Worm (Caenorhabditis elegans) whole organism, L2 larva: ENCODE results near the gene clec-136.

Experiments
- C34F6.9 ChIP-seq: fragments of 150-350 bp; optimal IDR thresholded peaks from 2 replicates; lab custom pipeline; 2014; ENCODE audit warnings: missing biosample characterization, missing genetic modification characterization
- F13H6.1 ChIP-seq: sonication (generic microtip); optimal IDR thresholded peaks from 2 replicates; lab custom pipeline; 2016; ENCODE audit warnings: missing genetic modification characterization, missing compliant biosample characterization
- R02D3.7 ChIP-seq: fragments of 150-350 bp; optimal IDR thresholded peaks from 2 replicates; lab custom pipeline; 2014; ENCODE audit warnings: missing biosample characterization, missing genetic modification characterization
- Y55F3AM.14 ChIP-seq: fragments of 200-800 bp; sonication (Bioruptor generic); optimal IDR thresholded peaks from 2 replicates; lab custom pipeline; 2018; ENCODE audit warnings: mild to moderate bottlenecking, missing genetic modification characterization, missing compliant biosample characterization
- ZK546.5 ChIP-seq: sonication (generic microtip); optimal IDR thresholded peaks from 2 replicates; lab custom pipeline; 2017; ENCODE audit warnings: missing biosample characterization, missing genetic modification characterization
- aly-2 ChIP-seq: fragments of 150-350 bp; optimal IDR thresholded peaks from 2 replicates; lab custom pipeline; 2014; ENCODE audit warnings: missing biosample characterization, missing genetic modification characterization
- ama-1 ChIP-seq: fragments of 150-350 bp; optimal IDR thresholded peaks from 2 replicates; lab custom pipeline; 2018; ENCODE audit warnings: inconsistent platforms
- ceh-16 ChIP-seq: fragments of 150-350 bp; optimal IDR thresholded peaks from 2 replicates; lab custom pipeline; 2014; ENCODE audit warnings: missing biosample characterization, missing genetic modification characterization
- ceh-82 ChIP-seq: fragments of 150-350 bp; optimal IDR thresholded peaks from 2 replicates; lab custom pipeline; 2014; ENCODE audit warnings: missing biosample characterization, missing genetic modification characterization
- crh-2 ChIP-seq: sonication (generic microtip); optimal IDR thresholded peaks from 2 replicates; lab custom pipeline; 2017; ENCODE audit warnings: missing biosample characterization, missing genetic modification characterization
- dmd-4 ChIP-seq: sonication (generic microtip); optimal IDR thresholded peaks from 2 replicates; lab custom pipeline; 2017; ENCODE audit warnings: missing biosample characterization, missing genetic modification characterization
- egl-27 ChIP-seq: sonication (generic microtip); optimal IDR thresholded peaks from 3 replicates; lab custom pipeline; 2017; ENCODE audit warnings: missing biosample characterization, missing genetic modification reagents, missing genetic modification characterization
- elt-1 ChIP-seq: fragments of 150-350 bp; optimal IDR thresholded peaks from 2 replicates; lab custom pipeline; 2014; ENCODE audit warnings: missing biosample characterization, missing genetic modification characterization
- elt-3 ChIP-seq: sonication (generic microtip); optimal IDR thresholded peaks from 2 replicates; lab custom pipeline; 2017; ENCODE audit warnings: missing biosample characterization, missing genetic modification characterization
- fos-1 ChIP-seq: fragments of 150-350 bp; optimal IDR thresholded peaks from 2 replicates; lab custom pipeline; 2014; ENCODE audit warnings: missing biosample characterization, missing genetic modification characterization
- gmeb-1 ChIP-seq: fragments of 150-350 bp; optimal IDR thresholded peaks from 2 replicates; lab custom pipeline; 2014; ENCODE audit warnings: missing biosample characterization, missing genetic modification characterization
- lin-11 ChIP-seq: fragments of 150-350 bp; sonication (generic microtip); optimal IDR thresholded peaks from 2 replicates; lab custom pipeline; 2014; ENCODE audit warnings: missing biosample characterization, missing genetic modification characterization, inconsistent platforms, mixed read lengths
- mab-5 ChIP-seq: fragments of 150-350 bp; optimal IDR thresholded peaks from 2 replicates; lab custom pipeline; 2014; ENCODE audit warnings: missing biosample characterization, missing genetic modification characterization
- mbf-1 ChIP-seq: sonication (generic microtip); optimal IDR thresholded peaks from 2 replicates; lab custom pipeline; 2017; ENCODE audit warnings: missing biosample characterization, missing genetic modification characterization
- mdl-1 ChIP-seq, 2 experiments: fragments of 150-350 bp in 1 of 2; sonication (generic microtip) in 1 of 2; optimal IDR thresholded peaks; 2 replicates each; lab custom pipeline; 2017; ENCODE audit warnings: missing biosample characterization in 2 of 2, missing genetic modification characterization in 2 of 2
- nhr-10 ChIP-seq: sonication (generic microtip); optimal IDR thresholded peaks from 2 replicates; lab custom pipeline; 2017; ENCODE audit warnings: missing biosample characterization, missing genetic modification characterization
- nhr-11 ChIP-seq: fragments of 150-350 bp; optimal IDR thresholded peaks from 2 replicates; lab custom pipeline; 2014; ENCODE audit warnings: missing biosample characterization, missing genetic modification characterization
- nhr-12 ChIP-seq: fragments of 150-350 bp; optimal IDR thresholded peaks from 2 replicates; lab custom pipeline; 2014; ENCODE audit warnings: missing biosample characterization, missing genetic modification characterization
- nhr-129 ChIP-seq: fragments of 150-350 bp; optimal IDR thresholded peaks from 2 replicates; lab custom pipeline; 2014; ENCODE audit warnings: missing biosample characterization, missing genetic modification characterization
- nhr-21 ChIP-seq: fragments of 150-350 bp; optimal IDR thresholded peaks from 2 replicates; lab custom pipeline; 2014; ENCODE audit warnings: missing biosample characterization, missing genetic modification characterization
- nhr-23 ChIP-seq: fragments of 150-350 bp; optimal IDR thresholded peaks from 2 replicates; lab custom pipeline; 2014; ENCODE audit warnings: missing biosample characterization, missing genetic modification reagents, missing genetic modification characterization
- nhr-237 ChIP-seq: fragments of 150-350 bp; optimal IDR thresholded peaks from 2 replicates; lab custom pipeline; 2014; ENCODE audit warnings: missing biosample characterization, missing genetic modification characterization
- nhr-25 ChIP-seq: fragments of 150-350 bp; sonication (generic microtip); optimal IDR thresholded peaks from 3 replicates; lab custom pipeline; 2014; ENCODE audit warnings: missing biosample characterization, missing genetic modification characterization
- nhr-6 ChIP-seq: fragments of 150-350 bp; optimal IDR thresholded peaks from 2 replicates; lab custom pipeline; 2014; ENCODE audit warnings: missing biosample characterization, missing genetic modification characterization
- nhr-77 ChIP-seq: fragments of 150-350 bp; optimal IDR thresholded peaks from 2 replicates; lab custom pipeline; 2014; ENCODE audit warnings: missing biosample characterization, missing genetic modification characterization
- peb-1 ChIP-seq: fragments of 150-350 bp; optimal IDR thresholded peaks from 2 replicates; lab custom pipeline; 2014; ENCODE audit warnings: missing biosample characterization, missing genetic modification characterization
- skn-1 ChIP-seq: sonication (generic microtip); optimal IDR thresholded peaks from 2 replicates; lab custom pipeline; 2017; ENCODE audit warnings: missing biosample characterization, missing genetic modification characterization
- sma-9 ChIP-seq, 2 experiments: fragments of 150-350 bp in 1 of 2; sonication (generic microtip) in 1 of 2; optimal IDR thresholded peaks; 2 replicates each; lab custom pipeline; 2014 to 2016; ENCODE audit warnings: missing genetic modification characterization in 2 of 2, mild to moderate bottlenecking in 1 of 2, missing biosample characterization in 1 of 2, missing compliant biosample characterization in 1 of 2, missing genetic modification reagents in 1 of 2, moderate library complexity in 1 of 2
- snpc-4 ChIP-seq: fragments of 150-350 bp; optimal IDR thresholded peaks from 2 replicates; lab custom pipeline; 2014; ENCODE audit warnings: missing biosample characterization, missing genetic modification characterization
- unc-39 ChIP-seq: fragments of 150-350 bp; optimal IDR thresholded peaks from 2 replicates; lab custom pipeline; 2014; ENCODE audit warnings: missing biosample characterization, missing genetic modification characterization
- unc-55 ChIP-seq: fragments of 150-350 bp; sonication (generic microtip); optimal IDR thresholded peaks from 3 replicates; lab custom pipeline; 2014; ENCODE audit warnings: missing biosample characterization, missing genetic modification reagents, missing genetic modification characterization
- zag-1 ChIP-seq: fragments of 150-350 bp; optimal IDR thresholded peaks from 2 replicates; lab custom pipeline; 2014; ENCODE audit warnings: missing biosample characterization, missing genetic modification characterization
- ztf-1 ChIP-seq: fragments of 200-800 bp; sonication (Bioruptor generic); conservative IDR thresholded peaks from 2 replicates; pipeline ENCODE4 v1.3.6; 2022; ENCODE audit warnings: missing genetic modification characterization, missing compliant biosample characterization
- ztf-11 ChIP-seq: sonication (generic microtip); optimal IDR thresholded peaks from 2 replicates; lab custom pipeline; 2017; ENCODE audit warnings: missing biosample characterization, missing genetic modification characterization
- ztf-4 ChIP-seq: fragments of 150-350 bp; optimal IDR thresholded peaks from 2 replicates; lab custom pipeline; 2014; ENCODE audit warnings: missing biosample characterization, missing genetic modification characterization

The clec-136 gene

ce11 chrII:4616443-4616842 lies at the start of gene clec-136:
Gene clec-136, minus strand, starts transcription at chrII:4616543.
- TF ChIP-seq R02D3.7 (tag; lab: Kevin White, UChicago) (no peak), egl-27 (tag; lab: Kevin White, UChicago) (no peak), dmd-4 (tag; lab: Kevin White, UChicago) (no peak), F13H6.1 (no peak), nhr-12 (tag; lab: Kevin White, UChicago) (no peak), ztf-4 (no peak), ceh-82 (tag; lab: Kevin White, UChicago) (no peak), gmeb-1 (no peak), ztf-11 (tag; lab: Kevin White, UChicago) (no peak), mdl-1 (tag; optimal IDR thresholded peaks at IDR 0.05; lab: Kevin White, UChicago) (no peak), nhr-129 (tag; lab: Kevin White, UChicago) (no peak), nhr-25 (tag; lab: Kevin White, UChicago) (no peak), ama-1 (no peak), nhr-10 (tag; lab: Kevin White, UChicago) (no peak), elt-3 (no peak), skn-1 (tag; lab: Kevin White, UChicago) (no peak), elt-1 (tag; lab: Kevin White, UChicago) (no peak), unc-55 (GFP tag; lab: Kevin White, UChicago) (no peak)

ce11 chrII:4665359-4665758 lies 49.0 kb upstream of the clec-136 start, which contains the start of gene T05A7.11:
Gene T05A7.11, minus strand, starts transcription at chrII:4665459.
- TF ChIP-seq nhr-23 (tag; lab: Kevin White, UChicago) (no peak), ama-1 (no peak), C34F6.9 (tag; lab: Kevin White, UChicago) (no peak), nhr-21 (tag; lab: Kevin White, UChicago) (no peak), R02D3.7 (tag; lab: Kevin White, UChicago) (no peak), ceh-82 (tag; lab: Kevin White, UChicago) (no peak), unc-39 (no peak), ZK546.5 (tag; lab: Kevin White, UChicago) (no peak), aly-2 (no peak), sma-9 (GFP tag; optimal IDR thresholded peaks at IDR 0.05; lab: Kevin White, UChicago) (no peak), sma-9 (tag; optimal IDR thresholded peaks at IDR 0.05; lab: Kevin White, UChicago) (no peak), nhr-12 (tag; lab: Kevin White, UChicago) (no peak), snpc-4 (no peak), ztf-4 (no peak), dmd-4 (tag; lab: Kevin White, UChicago) (no peak), fos-1 (tag; lab: Kevin White, UChicago) (no peak), mbf-1 (no peak), crh-2 (tag; lab: Kevin White, UChicago) (no peak), gmeb-1 (no peak), zag-1 (tag; lab: Kevin White, UChicago) (no peak)

- no peak for TF ChIP-seq egl-27 (tag; lab: Kevin White, UChicago)
- TF ChIP-seq nhr-6 (tag; lab: Kevin White, UChicago) = no peak
- TF ChIP-seq mbf-1 = no peak
- TF ChIP-seq nhr-23 (tag; lab: Kevin White, UChicago) = no peak
- no peak for TF ChIP-seq R02D3.7 (tag; lab: Kevin White, UChicago)
Observed at ce11 chrII:4663186-4663585, 46.8 kb upstream of the clec-136 start, which contains the start of gene T05A7.12. Gene T05A7.12, minus strand, starts transcription at chrII:4663286.

- no peak for TF ChIP-seq nhr-77
- no peak for TF ChIP-seq ama-1
- no peak for TF ChIP-seq elt-1 (tag; lab: Kevin White, UChicago)
- no peak for TF ChIP-seq mab-5 (tag; lab: Kevin White, UChicago)
- TF ChIP-seq, all 48 proteins: peak for 0
Observed at ce11 chrII:4661278-4661677, 44.9 kb upstream of the clec-136 start, which contains the start of gene T05A7.13. Gene T05A7.13, minus strand, starts transcription at chrII:4661378.

ce11 chrII:4658245-4658644 lies 41.9 kb upstream of the clec-136 start:
- no peak for TF ChIP-seq unc-55 (GFP tag; lab: Kevin White, UChicago)
- no peak for TF ChIP-seq C34F6.9 (tag; lab: Kevin White, UChicago)
- TF ChIP-seq nhr-11 (tag; lab: Kevin White, UChicago) = no peak
- TF ChIP-seq ztf-1 = no peak
- no peak for TF ChIP-seq nhr-129 (tag; lab: Kevin White, UChicago)
- TF ChIP-seq Y55F3AM.14 (GFP tag; lab: Kevin White, UChicago) = no peak
- TF ChIP-seq mab-5 (tag; lab: Kevin White, UChicago) = no peak
- TF ChIP-seq peb-1 (tag; lab: Kevin White, UChicago) = no peak
- TF ChIP-seq crh-2 (tag; lab: Kevin White, UChicago) = no peak
- TF ChIP-seq nhr-77 = no peak
- TF ChIP-seq elt-1 (tag; lab: Kevin White, UChicago) = no peak
- TF ChIP-seq nhr-25 (tag; lab: Kevin White, UChicago) = no peak
- no peak for TF ChIP-seq nhr-21 (tag; lab: Kevin White, UChicago)
- no peak for TF ChIP-seq unc-39
- no peak for TF ChIP-seq ZK546.5 (tag; lab: Kevin White, UChicago)
- TF ChIP-seq nhr-237 (tag; lab: Kevin White, UChicago) = no peak
- TF ChIP-seq lin-11 (tag; lab: Kevin White, UChicago) = no peak
- no peak for TF ChIP-seq zag-1 (tag; lab: Kevin White, UChicago)
- no peak for TF ChIP-seq ceh-16
- no peak for TF ChIP-seq mbf-1
